Fruit fly (Drosophila melanogaster): Measurements from ENCODE around the gene Cog8.

Gene Cog8

dm6 chr2L:11447641-11448040, 51.1 kb downstream of the Cog8 start (continued):
- TF ChIP-seq Trl (optimal IDR thresholded peaks at IDR 0.05) (peak; percentile 82 to 95), Trl (GFP tag; optimal IDR thresholded peaks at IDR 0.05) (peak; percentile 60), pho (GFP tag; optimal IDR thresholded peaks at IDR 0.05) (no peak), CG11085 (GFP tag; IDR thresholded peaks at IDR 0.05) (no peak), CG2199 (GFP tag; IDR thresholded peaks at IDR 0.05) (peak; percentile 53; the same call in 1 of the 3 replicates), kah (GFP tag; optimal IDR thresholded peaks at IDR 0.05) (peak; percentile 71), CG13123 (GFP tag; optimal IDR thresholded peaks at IDR 0.05) (no peak), lov (optimal IDR thresholded peaks at IDR 0.05) (no peak), lov (GFP tag; IDR thresholded peaks at IDR 0.05) (no peak), maf-S (GFP tag; optimal IDR thresholded peaks at IDR 0.05) (no peak), CG6689 (GFP tag; IDR thresholded peaks at IDR 0.05) (no peak), slp2 (GFP tag; optimal IDR thresholded peaks at IDR 0.05) (no peak), CG8924 (tag; optimal IDR thresholded peaks at IDR 0.05) (peak; percentile 15), cad (GFP tag; optimal IDR thresholded peaks at IDR 0.05) (peak; percentile 5), chm (GFP tag; IDR thresholded peaks at IDR 0.05) (0 out of 2 replicates have a peak, but pooled peaks have one; percentile 25), pfk (GFP tag; optimal IDR thresholded peaks at IDR 0.05) (no peak), CG1832 (GFP tag; optimal IDR thresholded peaks at IDR 0.05) (peak; percentile 96), CG11247 (GFP tag; IDR thresholded peaks at IDR 0.05) (no peak), chif (GFP tag; optimal IDR thresholded peaks at IDR 0.05) (no peak), Tbp (GFP tag; optimal IDR thresholded peaks at IDR 0.05) (peak; percentile 7), salm (tag; optimal IDR thresholded peaks at IDR 0.05) (peak; percentile 94), mirr (GFP tag; optimal IDR thresholded peaks at IDR 0.05) (peak; percentile 56), CG11456 (GFP tag; IDR thresholded peaks at IDR 0.05) (no peak), lbe (GFP tag; optimal IDR thresholded peaks at IDR 0.05) (no peak), CG34422 (GFP tag; IDR thresholded peaks at IDR 0.05) (no peak), CG17359 (tag; optimal IDR thresholded peaks at IDR 0.05) (no peak), CG10321 (GFP tag; IDR thresholded peaks at IDR 0.05) (peak; percentile 95), CG10979 (tag; optimal IDR thresholded peaks at IDR 0.05) (no peak), zen2 (GFP tag; IDR thresholded peaks at IDR 0.05; ENCODE audit: partially characterized antibody) (no peak), CG7928 (GFP tag; optimal IDR thresholded peaks at IDR 0.05) (no peak), tap (tag; optimal IDR thresholded peaks at IDR 0.05) (no peak)
